Worm (Caenorhabditis elegans): Measurements from ENCODE around the gene Y32H12A.1.

Gene Y32H12A.1

DNA sequence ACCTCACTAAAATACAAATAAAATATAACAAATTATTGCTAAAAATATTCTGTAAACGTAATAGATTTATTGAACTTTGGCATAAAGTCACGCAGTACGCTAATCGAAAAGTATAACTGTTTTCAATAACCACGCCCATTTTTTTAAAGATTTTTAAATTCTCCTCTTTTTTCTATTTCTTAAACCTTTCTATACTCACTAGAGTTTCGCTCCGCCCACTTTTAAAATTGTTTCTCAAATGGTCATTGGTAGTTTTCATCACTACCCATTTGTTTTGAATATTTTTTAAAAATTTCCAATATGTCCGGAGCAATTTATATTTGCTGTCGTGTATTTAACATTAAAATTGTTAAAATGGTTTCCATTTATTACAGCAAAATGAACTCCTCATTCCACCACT lies at the start of gene Y32H12A.1:
Y32H12A.1 (plus strand) TSS at position 301 of the 400 bp plus-strand sequence.
- TF ChIP-seq ama-1 (optimal IDR thresholded peaks at IDR 0.05) (no peak), nhr-77 (tag; optimal IDR thresholded peaks at IDR 0.05) (no peak), lin-39 (tag; optimal IDR thresholded peaks at IDR 0.05) (no peak), snpc-4 (tag; optimal IDR thresholded peaks at IDR 0.05) (no peak), sma-3 (GFP tag; optimal IDR thresholded peaks at IDR 0.05) (no peak), ztf-11 (tag; optimal IDR thresholded peaks at IDR 0.05) (no peak), ztf-4 (tag; optimal IDR thresholded peaks at IDR 0.05) (no peak), fos-1 (tag; optimal IDR thresholded peaks at IDR 0.05) (no peak), C34F6.9 (tag; optimal IDR thresholded peaks at IDR 0.05) (no peak), mdl-1 (tag; optimal IDR thresholded peaks at IDR 0.05) (no peak), blmp-1 (tag; optimal IDR thresholded peaks at IDR 0.05; ENCODE audit: insufficient read depth) (no peak), ZK546.5 (tag; optimal IDR thresholded peaks at IDR 0.05) (no peak)

DNA sequence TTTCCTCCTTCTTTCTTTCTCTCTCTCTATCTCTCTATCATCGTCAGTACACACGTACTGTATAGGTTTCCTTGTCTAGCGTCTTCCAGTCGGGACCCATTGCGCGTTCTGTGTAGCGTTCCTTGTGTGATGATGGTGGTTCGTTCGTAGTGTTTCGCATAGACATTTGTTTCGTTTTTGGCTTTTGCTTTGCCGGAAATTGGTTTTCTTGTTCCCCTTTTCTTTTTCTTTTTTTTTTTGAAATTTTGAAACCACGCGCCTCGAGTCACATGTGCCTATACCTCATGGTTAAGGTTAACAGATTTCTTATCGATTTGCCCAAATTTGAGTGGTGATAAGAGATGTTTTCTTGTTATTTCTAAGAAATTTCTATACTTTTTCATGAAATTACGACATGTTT lies 43.4 kb upstream of the Y32H12A.1 start:
- TF ChIP-seq crh-2 (tag; optimal IDR thresholded peaks at IDR 0.05) (peak; percentile 0), nhr-23 (tag; optimal IDR thresholded peaks at IDR 0.05) (no peak), ZK546.5 (tag; optimal IDR thresholded peaks at IDR 0.05) (no peak)

DNA sequence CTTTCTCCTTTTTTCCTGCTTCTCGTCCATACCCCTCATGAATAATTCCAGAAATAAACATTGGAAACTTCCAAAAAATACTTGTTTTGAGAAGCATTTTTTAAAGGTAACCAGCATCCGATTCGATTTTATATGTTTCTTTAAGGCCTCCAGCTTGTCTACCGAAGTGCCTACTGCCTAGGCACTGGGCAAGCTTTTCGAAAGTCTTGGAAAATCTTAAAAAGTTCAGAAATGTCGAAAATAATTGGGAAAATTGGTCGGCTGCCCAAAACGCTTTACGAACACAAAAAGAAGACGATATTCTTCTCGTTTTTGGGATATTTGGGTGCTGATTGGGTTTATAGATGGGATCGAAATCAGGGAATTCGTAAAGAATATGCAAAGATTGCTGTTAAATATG lies 40.3 kb upstream of the Y32H12A.1 start, which contains the start of gene F52C9.3:
F52C9.3 (plus strand) TSS at position 225 of the 400 bp plus-strand sequence.
- TF ChIP-seq nhr-21 (tag; optimal IDR thresholded peaks at IDR 0.05) (no peak), nhr-10 (tag; optimal IDR thresholded peaks at IDR 0.05) (no peak), mab-5 (tag; optimal IDR thresholded peaks at IDR 0.05) (no peak), mdl-1 (tag; optimal IDR thresholded peaks at IDR 0.05) (no peak), nhr-77 (tag; optimal IDR thresholded peaks at IDR 0.05) (no peak), lin-13 (GFP tag; optimal IDR thresholded peaks at IDR 0.05) (no peak), lin-11 (tag; optimal IDR thresholded peaks at IDR 0.05) (no peak), peb-1 (tag; optimal IDR thresholded peaks at IDR 0.05) (no peak), lsy-2 (tag; optimal IDR thresholded peaks at IDR 0.05) (no peak), nhr-12 (tag; optimal IDR thresholded peaks at IDR 0.05) (no peak), alr-1 (tag; optimal IDR thresholded peaks at IDR 0.05) (no peak), ceh-82 (tag; optimal IDR thresholded peaks at IDR 0.05) (no peak), R02D3.7 (tag; optimal IDR thresholded peaks at IDR 0.05) (no peak), nhr-237 (tag; optimal IDR thresholded peaks at IDR 0.05) (no peak), fos-1 (tag; optimal IDR thresholded peaks at IDR 0.05) (no peak), unc-62 (GFP tag; optimal IDR thresholded peaks at IDR 0.05) (no peak), nhr-23 (tag; optimal IDR thresholded peaks at IDR 0.05) (no peak), sem-4 (tag; optimal IDR thresholded peaks at IDR 0.05) (no peak), elt-3 (tag; optimal IDR thresholded peaks at IDR 0.05) (no peak)

DNA sequence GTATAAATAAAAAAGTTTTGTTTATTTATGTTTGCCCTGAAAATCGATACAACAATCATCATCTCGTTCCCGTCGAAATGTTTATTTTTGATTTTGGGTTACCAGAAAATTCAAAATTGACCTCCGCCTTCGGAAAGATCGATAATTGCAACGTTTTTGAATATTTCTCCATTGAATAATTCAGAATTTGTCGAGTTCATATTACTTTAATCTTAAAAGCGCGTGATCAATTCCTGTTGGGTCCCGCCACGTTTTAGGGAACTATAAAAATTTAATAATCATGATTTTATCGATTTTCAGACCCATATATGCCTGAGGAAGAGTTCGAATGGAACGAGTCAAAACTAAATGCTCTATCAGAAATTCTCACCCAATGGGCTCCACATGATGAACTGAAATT lies 35.7 kb upstream of the Y32H12A.1 start, which contains the start of gene sorf-2:
sorf-2 (plus strand) TSS at position 301 of the 400 bp plus-strand sequence.
- no peak for TF ChIP-seq nhr-129 (tag; optimal IDR thresholded peaks at IDR 0.05)
- no peak for TF ChIP-seq nhr-25 (tag; optimal IDR thresholded peaks at IDR 0.05)
- TF ChIP-seq aly-2 (tag; optimal IDR thresholded peaks at IDR 0.05), result no peak
- TF ChIP-seq ZK546.5 (tag; optimal IDR thresholded peaks at IDR 0.05), result no peak
- no peak for TF ChIP-seq unc-55 (GFP tag; optimal IDR thresholded peaks at IDR 0.05)
- TF ChIP-seq mdl-1 (tag; optimal IDR thresholded peaks at IDR 0.05), result no peak
- TF ChIP-seq Y55F3AM.14 (GFP tag; optimal IDR thresholded peaks at IDR 0.05), result no peak
- TF ChIP-seq ztf-1 (GFP tag; conservative IDR thresholded peaks at IDR 0.05), result no peak
- no peak for TF ChIP-seq nhr-12 (tag; optimal IDR thresholded peaks at IDR 0.05)
- TF ChIP-seq elt-1 (tag; optimal IDR thresholded peaks at IDR 0.05), result no peak
- TF ChIP-seq gmeb-1 (tag; optimal IDR thresholded peaks at IDR 0.05), result no peak
- TF ChIP-seq ztf-4 (tag; optimal IDR thresholded peaks at IDR 0.05), result no peak
- no peak for TF ChIP-seq sem-4 (tag; optimal IDR thresholded peaks at IDR 0.05)

DNA sequence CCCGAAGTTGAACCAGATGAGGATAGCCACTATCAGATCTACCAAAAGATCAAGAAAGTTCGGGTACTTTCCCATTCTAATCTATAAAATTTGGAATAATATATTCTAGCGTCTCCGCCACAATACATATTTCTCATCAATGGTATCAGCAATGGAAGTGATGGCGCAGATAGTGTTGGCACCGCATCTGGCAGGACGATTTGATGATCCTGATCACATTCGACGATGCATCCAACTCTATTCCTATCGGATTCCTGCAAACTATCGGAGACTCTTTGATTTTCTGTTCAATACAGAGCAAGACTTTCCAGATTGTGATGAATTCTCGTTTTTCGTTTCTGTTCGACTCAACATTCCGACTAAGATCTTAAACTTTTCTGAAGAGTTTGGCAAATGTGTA lies 32.6 kb upstream of the Y32H12A.1 start:
- no peak for TF ChIP-seq elt-3 (tag; optimal IDR thresholded peaks at IDR 0.05)
- TF ChIP-seq peb-1 (tag; optimal IDR thresholded peaks at IDR 0.05), result no peak
- no peak for TF ChIP-seq unc-39 (tag; optimal IDR thresholded peaks at IDR 0.05)
- TF ChIP-seq aly-2 (tag; optimal IDR thresholded peaks at IDR 0.05), result no peak
- no peak for TF ChIP-seq ztf-4 (tag; optimal IDR thresholded peaks at IDR 0.05)
